Fruit fly (Drosophila melanogaster) whole organism, larva: ENCODE results near the gene CG43797.

ENCODE experiments used
- noc ChIP-seq: fragments of 200-800 bp; sonication (Bioruptor generic); optimal IDR thresholded peaks from 3 replicates; lab custom pipeline; 2019; ENCODE audit warnings: missing biosample characterization, mild to moderate bottlenecking, missing genetic modification characterization, moderate library complexity

The CG43797 gene

DNA sequence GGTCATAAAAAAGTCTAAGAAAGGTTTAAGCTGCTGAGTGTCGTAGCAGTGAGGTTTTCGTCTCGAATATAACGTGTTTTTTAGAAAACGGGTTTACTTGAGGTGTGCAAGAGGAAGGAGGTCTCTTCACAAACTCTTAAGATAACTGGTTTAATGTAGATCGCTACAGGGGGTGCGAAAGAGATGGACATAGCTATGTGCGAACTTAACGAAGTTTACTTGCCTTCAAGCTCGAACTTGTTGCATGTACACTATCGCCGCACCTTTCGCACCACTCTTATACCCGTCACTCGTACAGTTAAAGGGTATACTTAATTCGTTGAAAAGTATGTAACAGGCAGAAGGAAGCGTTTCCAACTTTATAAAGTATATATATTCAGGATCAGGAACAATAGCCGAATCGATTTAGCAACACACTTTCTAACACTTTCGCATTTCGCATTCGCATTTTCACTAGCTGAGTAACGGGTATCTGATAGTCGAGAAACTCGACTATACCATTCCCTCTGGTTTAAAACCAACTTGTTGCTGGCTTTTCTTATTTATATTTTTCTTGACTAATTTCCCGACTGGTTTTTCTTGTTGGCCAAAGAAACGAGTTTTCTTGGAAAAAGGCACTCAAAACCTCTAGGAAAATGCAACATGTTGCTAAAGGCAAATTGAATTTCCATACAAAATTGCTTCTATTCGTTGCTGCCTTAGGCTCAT, 30.6 kb downstream of the CG43797 start:
- no peak for TF ChIP-seq noc

dm6 chr2L:4031203-4032096, 31.6 kb downstream of the CG43797 start, which contains the start of gene ed:
TSS of gene ed (plus strand) at chr2L:4031377.
- no peak for TF ChIP-seq noc

dm6 chr2L:4034300-4034699, 34.5 kb downstream of the CG43797 start:
- TF ChIP-seq noc: no peak

DNA sequence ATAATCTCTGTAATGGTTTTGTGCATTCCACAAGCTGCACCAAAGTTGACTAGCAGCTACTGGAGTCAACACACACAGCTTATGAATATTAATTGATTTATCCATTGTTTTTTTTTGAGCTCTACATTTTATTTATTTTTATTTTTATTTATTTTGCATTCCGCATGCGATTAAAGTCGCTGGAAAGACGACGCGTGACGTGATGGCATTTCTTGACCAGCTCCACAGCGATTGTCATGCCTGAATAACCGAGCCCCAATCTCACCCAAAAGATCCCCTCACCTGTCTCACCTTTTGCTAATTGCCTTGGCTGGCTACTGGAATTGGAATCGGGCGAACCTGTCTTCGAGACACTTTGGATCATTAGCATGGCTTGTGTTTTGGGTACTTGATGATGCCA, 36.5 kb downstream of the CG43797 start:
- TF ChIP-seq noc: no peak

DNA sequence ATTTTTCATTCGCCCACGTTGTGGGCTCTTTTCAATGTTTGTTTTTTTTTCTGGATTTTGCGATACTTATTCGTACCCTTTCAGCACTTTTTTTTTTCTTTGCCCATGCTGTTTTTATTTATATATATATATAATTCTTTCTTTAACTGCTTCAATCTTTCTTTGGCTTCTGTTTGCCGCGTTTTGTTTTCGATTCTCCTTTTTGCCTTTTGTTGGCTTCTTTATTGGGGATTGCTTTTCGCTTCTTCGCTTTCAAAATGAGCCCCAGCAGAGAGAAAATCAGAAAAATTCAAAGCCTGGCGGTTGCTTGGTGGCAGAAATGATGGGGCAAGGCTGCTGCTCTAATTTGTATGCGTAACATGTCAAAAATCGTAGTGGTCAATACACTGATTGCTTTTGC, 37.2 kb downstream of the CG43797 start:
- TF ChIP-seq noc: no peak

dm6 chr2L:4038073-4038699, 38.4 kb downstream of the CG43797 start:
- TF ChIP-seq noc: no peak

DNA sequence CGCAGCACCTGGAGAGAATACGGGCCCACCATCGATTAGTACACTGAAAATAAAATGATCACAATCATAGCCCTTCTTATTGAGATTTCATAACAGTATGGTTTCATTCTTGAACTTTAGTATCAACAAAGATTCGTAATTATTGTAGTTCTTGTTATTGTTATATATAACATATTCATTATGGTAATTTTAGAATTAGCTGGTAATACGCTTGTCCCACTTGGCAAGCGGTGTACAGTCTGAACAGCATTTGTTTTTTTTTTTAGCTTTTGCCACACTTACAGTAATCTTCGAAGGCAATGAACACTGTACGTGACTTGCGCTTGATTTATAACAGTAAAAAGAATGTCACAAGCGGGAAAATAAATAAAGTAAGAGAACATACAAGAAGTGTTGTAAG, 43.2 kb downstream of the CG43797 start:
- no peak for TF ChIP-seq noc

DNA sequence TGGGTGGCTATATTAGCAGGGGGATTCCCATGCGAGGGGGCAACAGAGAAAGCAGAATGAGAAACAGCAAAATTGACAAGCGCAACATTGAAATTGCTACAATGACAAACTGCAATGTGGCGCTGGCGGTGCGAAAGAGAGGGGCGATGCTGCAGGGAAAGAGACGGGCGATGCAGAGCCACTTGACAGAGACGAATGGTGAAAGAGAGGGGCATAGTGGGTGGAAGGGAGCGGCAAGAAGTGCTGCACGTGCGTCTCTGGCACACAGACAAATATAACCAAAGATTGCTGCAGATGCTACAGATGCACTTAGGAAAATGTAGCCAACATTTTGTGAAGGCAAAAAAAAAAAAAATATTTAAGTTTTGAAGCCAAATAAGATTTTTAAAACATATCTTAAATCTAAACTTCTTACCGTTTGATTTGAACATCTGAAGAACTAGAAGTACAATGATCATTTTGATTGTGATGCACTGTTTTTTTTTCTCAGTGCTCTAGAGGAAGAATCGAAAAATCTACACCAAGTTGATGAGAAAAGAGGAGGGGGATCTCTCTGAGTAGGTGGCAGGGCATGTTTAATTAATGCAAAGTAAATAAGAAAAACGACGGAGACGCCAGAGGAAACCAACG, 45.5 kb downstream of the CG43797 start:
- no peak for TF ChIP-seq noc
